Fruit fly (Drosophila melanogaster) whole organism, embryonic: ENCODE results near the gene CG42305.

ENCODE experiments used
- CG11093 ChIP-seq: fragments of 200-800 bp; sonication (Bioruptor generic); IDR thresholded peaks from 3 replicates; pipeline ENCODE4 v1.3.6; 2022; ENCODE audit warnings: missing biosample characterization, missing genetic modification characterization
- CG12155 ChIP-seq: fragments of 200-800 bp; sonication (Bioruptor generic); optimal IDR thresholded peaks from 3 replicates; lab custom pipeline; 2016; ENCODE audit warnings: missing biosample characterization, missing genetic modification characterization
- CG15011 ChIP-seq: fragments of 200-800 bp; sonication (Bioruptor generic); optimal IDR thresholded peaks from 3 replicates; lab custom pipeline; 2018; ENCODE audit warnings: missing biosample characterization, mild to moderate bottlenecking, missing genetic modification characterization
- CG15073 ChIP-seq: fragments of 200-800 bp; sonication (Bioruptor generic); optimal IDR thresholded peaks from 2 replicates; lab custom pipeline; 2016; ENCODE audit warnings: missing biosample characterization, missing genetic modification characterization
- CG17829 ChIP-seq: fragments of 200-800 bp; optimal IDR thresholded peaks from 2 replicates; lab custom pipeline; 2019; ENCODE audit warnings: missing biosample characterization, mild to moderate bottlenecking, missing genetic modification characterization, moderate library complexity
- CG18011 ChIP-seq: fragments of 200-800 bp; sonication (Bioruptor generic); optimal IDR thresholded peaks from 2 replicates; lab custom pipeline; 2017; ENCODE audit warnings: missing biosample characterization, missing genetic modification characterization, mild to moderate bottlenecking, moderate library complexity, missing genotype
- CG2129 ChIP-seq: fragments of 200-800 bp; sonication (Bioruptor generic); IDR thresholded peaks from 2 replicates; pipeline ENCODE4 v1.3.6; 2022; ENCODE audit warnings: missing biosample characterization, missing genetic modification characterization; ENCODE audit not compliant: partially characterized antibody
- CG2202 ChIP-seq: fragments of 200-800 bp; sonication (Bioruptor generic); optimal IDR thresholded peaks from 2 replicates; lab custom pipeline; 2018; ENCODE audit warnings: missing biosample characterization, mild to moderate bottlenecking, missing genetic modification characterization
- CG2889 ChIP-seq: fragments of 200-800 bp; sonication (Bioruptor generic); IDR thresholded peaks from 3 replicates; pipeline ENCODE4 v1.3.6; 2022; ENCODE audit warnings: missing biosample characterization, missing genetic modification characterization
- CG32767 ChIP-seq: fragments of 200-800 bp; sonication (Bioruptor generic); IDR thresholded peaks from 2 replicates; pipeline ENCODE4 v1.3.6; 2022; ENCODE audit warnings: missing biosample characterization, missing genetic modification characterization
- CG4730 ChIP-seq: fragments of 200-800 bp; sonication (Bioruptor generic); IDR thresholded peaks from 2 replicates; pipeline ENCODE4 v1.3.6; 2022; ENCODE audit warnings: missing biosample characterization, missing genetic modification characterization
- CG6272 ChIP-seq: fragments of 200-800 bp; sonication (Bioruptor generic); IDR thresholded peaks from 2 replicates; pipeline ENCODE4 v1.3.6; 2022; ENCODE audit warnings: missing biosample characterization, missing genetic modification characterization
- CG7987 ChIP-seq: fragments of 200-800 bp; sonication (Bioruptor generic); optimal IDR thresholded peaks from 2 replicates; lab custom pipeline; 2018; ENCODE audit warnings: missing biosample characterization, mild to moderate bottlenecking, missing genetic modification characterization, moderate library complexity
- CG8359 ChIP-seq: fragments of 200-800 bp; sonication (Bioruptor generic); optimal IDR thresholded peaks from 2 replicates; lab custom pipeline; 2017; ENCODE audit warnings: missing biosample characterization, mild to moderate bottlenecking, missing genetic modification characterization, borderline replicate concordance
- CoRest ChIP-seq: fragments of 200-800 bp; sonication (Bioruptor generic); optimal IDR thresholded peaks from 3 replicates; lab custom pipeline; 2018; ENCODE audit warnings: missing biosample characterization, mild to moderate bottlenecking, missing genetic modification characterization, moderate library complexity
- Deaf1 ChIP-seq: fragments of 200-800 bp; optimal IDR thresholded peaks from 3 replicates; lab custom pipeline; 2019; ENCODE audit warnings: missing biosample characterization, mild to moderate bottlenecking, missing genetic modification characterization, moderate library complexity
- Drgx ChIP-seq: fragments of 200-800 bp; sonication (Bioruptor generic); IDR thresholded peaks from 2 replicates; pipeline ENCODE4 v1.3.6; 2022; ENCODE audit warnings: missing biosample characterization, missing genetic modification characterization
- ERR ChIP-seq: fragments of 200-800 bp; sonication (Bioruptor generic); optimal IDR thresholded peaks from 2 replicates; lab custom pipeline; 2016; ENCODE audit warnings: missing biosample characterization, missing genetic modification characterization
- HHEX ChIP-seq: fragments of 200-800 bp; sonication (Bioruptor generic); optimal IDR thresholded peaks from 3 replicates; lab custom pipeline; 2017; ENCODE audit warnings: missing biosample characterization, mild to moderate bottlenecking, missing genetic modification characterization, missing genetic modification reagents
- Hand ChIP-seq: fragments of 200-800 bp; sonication (Bioruptor generic); optimal IDR thresholded peaks from 2 replicates; lab custom pipeline; 2017; ENCODE audit warnings: mild to moderate bottlenecking, missing biosample characterization, missing genetic modification reagents, missing genetic modification characterization
- Hey ChIP-seq: fragments of 200-800 bp; sonication (Bioruptor generic); optimal IDR thresholded peaks from 3 replicates; lab custom pipeline; 2018; ENCODE audit warnings: missing biosample characterization, mild to moderate bottlenecking, missing genetic modification characterization
- Hmx ChIP-seq: fragments of 200-800 bp; sonication (Bioruptor generic); optimal IDR thresholded peaks from 2 replicates; lab custom pipeline; 2016; ENCODE audit warnings: missing biosample characterization, missing genetic modification characterization
- Ptx1 ChIP-seq: fragments of 200-800 bp; sonication (Bioruptor generic); IDR thresholded peaks from 2 replicates; pipeline ENCODE4 v1.3.6; 2022; ENCODE audit warnings: missing biosample characterization, missing genetic modification characterization
- Tbp ChIP-seq: fragments of >200 bp; optimal IDR thresholded peaks from 2 replicates; lab custom pipeline; 2018; ENCODE audit warnings: missing biosample characterization, missing genetic modification characterization
- ab ChIP-seq: fragments of 200-800 bp; sonication (Bioruptor generic); optimal IDR thresholded peaks from 2 replicates; lab custom pipeline; 2016; ENCODE audit warnings: missing biosample characterization, missing genetic modification characterization
- bowl ChIP-seq: fragments of 200-800 bp; sonication (Bioruptor generic); IDR thresholded peaks from 2 replicates; pipeline ENCODE4 v1.3.6; 2022; ENCODE audit warnings: missing biosample characterization, missing genetic modification characterization
- bsh ChIP-seq, 2 experiments: fragments of 200-800 bp; sonication (Bioruptor generic); optimal IDR thresholded peaks; 2 replicates each; lab custom pipeline; 2017 to 2018; ENCODE audit warnings: mild to moderate bottlenecking in 2 of 2, missing biosample characterization in 2 of 2, missing genetic modification characterization in 2 of 2, moderate library complexity in 1 of 2
- cad ChIP-seq: fragments of >200 bp; optimal IDR thresholded peaks from 2 replicates; lab custom pipeline; 2017; ENCODE audit warnings: missing biosample characterization, missing genetic modification characterization
- chinmo ChIP-seq: fragments of 200-800 bp; sonication (Bioruptor generic); IDR thresholded peaks from 4 replicates; pipeline ENCODE4 v1.3.6; 2022; ENCODE audit warnings: missing biosample characterization, missing genetic modification characterization; ENCODE audit not compliant: partially characterized antibody
- dan ChIP-seq: fragments of 200-800 bp; sonication (Bioruptor generic); IDR thresholded peaks from 2 replicates; pipeline ENCODE4 v1.3.6; 2022; ENCODE audit warnings: missing biosample characterization, missing genetic modification characterization
- ems ChIP-seq: fragments of 200-800 bp; sonication (Bioruptor generic); optimal IDR thresholded peaks from 3 replicates; lab custom pipeline; 2016; ENCODE audit warnings: missing biosample characterization, missing genetic modification characterization
- en ChIP-seq: fragments of 200-800 bp; sonication (Bioruptor generic); optimal IDR thresholded peaks from 2 replicates; lab custom pipeline; 2016; ENCODE audit warnings: missing biosample characterization, missing genetic modification characterization
- ftz-f1 ChIP-seq: fragments of 200-800 bp; sonication (Bioruptor generic); optimal IDR thresholded peaks from 2 replicates; lab custom pipeline; 2016; ENCODE audit warnings: missing biosample characterization, missing genetic modification characterization
- gcm2 ChIP-seq: fragments of 200-800 bp; sonication (Bioruptor generic); optimal IDR thresholded peaks from 2 replicates; lab custom pipeline; 2016; ENCODE audit warnings: missing biosample characterization, missing genetic modification characterization
- grn ChIP-seq: fragments of 200-800 bp; sonication (Bioruptor generic); optimal IDR thresholded peaks from 3 replicates; lab custom pipeline; 2017; ENCODE audit warnings: missing biosample characterization, missing genetic modification characterization
- hth ChIP-seq: fragments of >200 bp; optimal IDR thresholded peaks from 2 replicates; lab custom pipeline; 2017; ENCODE audit warnings: inconsistent platforms
- insv ChIP-seq, 2 experiments: fragments of 200-800 bp; sonication (Bioruptor generic); optimal IDR thresholded peaks; 3 replicates each; lab custom pipeline; 2016 to 2018; ENCODE audit warnings: missing biosample characterization in 2 of 2, missing genetic modification characterization in 2 of 2
- kah ChIP-seq: fragments of 200-800 bp; sonication (Bioruptor generic); optimal IDR thresholded peaks from 2 replicates; lab custom pipeline; 2018; ENCODE audit warnings: missing biosample characterization, mild to moderate bottlenecking, missing genetic modification characterization
- lola ChIP-seq, 3 experiments: fragments of >200 bp in 2 of 3; fragments of 200-800 bp in 1 of 3; sonication (Bioruptor generic) in 1 of 3; optimal IDR thresholded peaks; 2 replicates each; lab custom pipeline; 2017 to 2019; ENCODE audit warnings: missing biosample characterization in 3 of 3, missing genetic modification characterization in 3 of 3, mild to moderate bottlenecking in 1 of 3, moderate library complexity in 1 of 3
- lov ChIP-seq, 2 experiments: fragments of 200-800 bp in 1 of 2; fragments of >200 bp in 1 of 2; sonication (Bioruptor generic) in 1 of 2; IDR thresholded peaks in 1 of 2; optimal IDR thresholded peaks in 1 of 2; 2 replicates in 1 of 2; 3 replicates in 1 of 2; pipeline versions ENCODE4 v1.3.6 to Lab custom; 2017 to 2022; ENCODE audit warnings: missing biosample characterization in 1 of 2, missing genetic modification characterization in 1 of 2
- nerfin-2 ChIP-seq: fragments of 200-800 bp; sonication (Bioruptor generic); IDR thresholded peaks from 2 replicates; pipeline ENCODE4 v1.3.6; 2022; ENCODE audit warnings: missing biosample characterization, missing genetic modification characterization; ENCODE audit not compliant: partially characterized antibody
- nmo ChIP-seq: fragments of 200-800 bp; sonication (Bioruptor generic); optimal IDR thresholded peaks from 2 replicates; lab custom pipeline; 2018; ENCODE audit warnings: missing biosample characterization, mild to moderate bottlenecking, missing genetic modification characterization, moderate library complexity
- nom ChIP-seq: fragments of 200-800 bp; sonication (Bioruptor generic); optimal IDR thresholded peaks from 2 replicates; lab custom pipeline; 2017; ENCODE audit warnings: missing biosample characterization, missing genetic modification characterization, mild to moderate bottlenecking, moderate library complexity, missing genetic modification reagents
- peb ChIP-seq: fragments of 200-800 bp; sonication (Bioruptor generic); IDR thresholded peaks from 2 replicates; pipeline ENCODE4 v1.3.6; 2022; ENCODE audit warnings: missing biosample characterization, missing genetic modification characterization
- salm ChIP-seq: fragments of 200-800 bp; sonication (Bioruptor generic); optimal IDR thresholded peaks from 2 replicates; lab custom pipeline; 2018; ENCODE audit warnings: missing biosample characterization, mild to moderate bottlenecking, missing genetic modification characterization
- seq ChIP-seq: fragments of 200-800 bp; sonication (Bioruptor generic); IDR thresholded peaks from 2 replicates; pipeline ENCODE4 v1.3.6; 2022; ENCODE audit warnings: missing biosample characterization, missing genetic modification characterization
- sima ChIP-seq: fragments of 200-800 bp; sonication (Bioruptor generic); optimal IDR thresholded peaks from 2 replicates; lab custom pipeline; 2016; ENCODE audit warnings: missing biosample characterization, missing genetic modification characterization
- slbo ChIP-seq: fragments of 200-800 bp; sonication (Bioruptor generic); IDR thresholded peaks from 2 replicates; pipeline ENCODE4 v1.3.6; 2022; ENCODE audit warnings: missing biosample characterization, missing genetic modification characterization
- ssp ChIP-seq: fragments of 200-800 bp; sonication (Bioruptor generic); IDR thresholded peaks from 2 replicates; pipeline ENCODE4 v1.3.6; 2022; ENCODE audit warnings: missing biosample characterization, missing genetic modification characterization
- tin ChIP-seq: fragments of 200-800 bp; sonication (Bioruptor generic); optimal IDR thresholded peaks from 3 replicates; lab custom pipeline; 2016; ENCODE audit warnings: missing biosample characterization, missing genetic modification characterization
- tio ChIP-seq: fragments of 200-800 bp; sonication (Bioruptor generic); optimal IDR thresholded peaks from 2 replicates; lab custom pipeline; 2017; ENCODE audit warnings: missing biosample characterization, missing genetic modification characterization, inconsistent platforms

CG42305 gene

DNA sequence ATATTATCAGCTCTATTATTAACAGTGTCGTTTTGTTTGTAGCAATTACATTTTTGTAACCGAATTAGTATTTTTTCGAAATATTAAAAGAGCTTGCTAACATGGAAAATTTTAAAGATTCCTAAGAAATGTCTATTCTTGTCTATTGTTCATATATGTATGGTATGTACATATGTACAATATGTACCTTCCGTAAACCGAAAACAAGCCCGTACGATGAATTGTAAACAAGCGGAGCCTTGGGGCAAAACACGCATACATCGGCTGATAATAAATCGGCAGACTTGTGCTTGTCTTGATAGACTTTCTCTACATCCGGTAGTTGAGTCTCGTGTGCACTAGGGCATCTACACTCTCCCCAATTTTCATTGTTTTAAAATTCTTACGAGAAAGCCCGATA is 10.4 kb downstream of the CG42305 start (continued):
- TF ChIP-seq CG32767 (GFP tag; lab: Robert Waterston, UW) (no peak), Tbp (no peak), Hmx (GFP tag; lab: Kevin White, UChicago) (no peak), slbo (no peak), CG15011 (GFP tag; lab: Kevin White, UChicago) (peak; percentile 45), peb (no peak), CG8359 (GFP tag; lab: Kevin White, UChicago) (peak; percentile 28), nom (GFP tag; lab: Kevin White, UChicago) (no peak), sima (GFP tag; lab: Kevin White, UChicago) (no peak), insv (GFP tag; optimal IDR thresholded peaks at IDR 0.05; lab: Kevin White, UChicago) (peak in 1 of 2 experiments; percentile 14), ssp (no peak), tin (GFP tag; lab: Kevin White, UChicago) (no peak), salm (tag; lab: Kevin White, UChicago) (no peak), CG15073 (no peak), CG7987 (GFP tag; lab: Kevin White, UChicago) (peak; percentile 91), bsh (GFP tag; optimal IDR thresholded peaks at IDR 0.05; lab: Kevin White, UChicago) (peak in 1 of 2 experiments; percentile 79), hth (lab: Kevin White, UChicago) (no peak), seq (GFP tag; lab: Robert Waterston, UW) (no peak), grn (GFP tag; lab: Kevin White, UChicago) (no peak), HHEX (GFP tag; lab: Kevin White, UChicago) (peak; percentile 71), bowl (GFP tag; lab: Robert Waterston, UW) (no peak), CG17829 (tag; lab: Kevin White, UChicago) (no peak), Ptx1 (GFP tag; lab: Robert Waterston, UW) (no peak), dan (GFP tag; lab: Robert Waterston, UW) (no peak), CG4730 (GFP tag; lab: Robert Waterston, UW) (0 out of 2 replicates have a peak, but pooled peaks have one; percentile 15), kah (GFP tag; lab: Kevin White, UChicago) (no peak), chinmo (GFP tag; lab: Robert Waterston, UW) (no peak), nmo (no peak), CG18011 (no peak), CG6272 (GFP tag; lab: Robert Waterston, UW) (no peak), CoRest (tag; lab: Kevin White, UChicago) (peak; percentile 18), cad (no peak), ab (GFP tag; lab: Kevin White, UChicago) (no peak), CG2129 (no peak), Hey (peak; percentile 12), Drgx (GFP tag; lab: Robert Waterston, UW) (no peak), CG2202 (tag; lab: Kevin White, UChicago) (peak; percentile 65), lov (optimal IDR thresholded peaks at IDR 0.05; lab: Kevin White, UChicago) (no peak), lov (GFP tag; IDR thresholded peaks at IDR 0.05; lab: Robert Waterston, UW) (peak; percentile 80; the same call in 1 of the 3 replicates), tio (peak; percentile 3), CG11093 (GFP tag; lab: Robert Waterston, UW) (peak; percentile 47; the same call in 1 of the 3 replicates), gcm2 (GFP tag; lab: Kevin White, UChicago) (no peak), Deaf1 (tag; lab: Kevin White, UChicago) (no peak), ERR (no peak), nerfin-2 (GFP tag; lab: Robert Waterston, UW) (no peak), Hand (no peak), lola (GFP tag; optimal IDR thresholded peaks at IDR 0.05; lab: Kevin White, UChicago) (peak in 1 of 3 experiments; percentile 40), ems (GFP tag; lab: Kevin White, UChicago) (no peak), ftz-f1 (GFP tag; lab: Kevin White, UChicago) (no peak), CG12155 (no peak), CG2889 (GFP tag; lab: Robert Waterston, UW) (no peak), en (peak; percentile 2)
